Fruit fly (Drosophila melanogaster): ENCODE results near the gene z.
A peak's percentile ranks its signal among the peaks of the same experiment; 100 is the strongest.

DNA sequence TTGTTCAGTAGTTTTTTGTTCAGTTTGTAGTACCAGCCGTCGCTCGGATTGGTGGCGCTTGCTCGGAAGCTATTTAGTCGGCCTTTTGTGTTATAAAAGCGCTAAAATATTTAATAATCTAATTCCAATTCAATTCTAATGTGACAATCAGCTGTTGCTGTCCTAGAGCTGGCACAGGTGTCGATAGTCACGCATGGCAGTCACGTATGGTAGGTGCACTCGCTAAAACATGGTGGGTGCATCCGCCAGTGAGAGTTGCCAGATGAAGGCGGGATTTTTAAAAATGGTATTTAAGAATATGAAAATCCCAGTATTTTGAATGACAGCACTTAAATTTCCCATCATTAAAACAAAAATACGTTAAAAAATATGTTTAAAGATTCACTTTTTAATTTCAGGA is 3.8 kb upstream of the z start, which contains the start of gene tko:
- TF ChIP-seq CG8478 (optimal IDR thresholded peaks at IDR 0.05) (no peak), CTCF (optimal IDR thresholded peaks at IDR 0.05) (peak in 1 of 2 experiments; percentile 62)
